Worm (Caenorhabditis elegans): ENCODE data around the gene K07C5.3.

ce11 chrV:10371177-10371576 is 28.3 kb downstream of the K07C5.3 start:
- no peak for TF ChIP-seq nhr-237 (tag; optimal IDR thresholded peaks at IDR 0.05)
- TF ChIP-seq drap-1 (GFP tag; optimal IDR thresholded peaks at IDR 0.05), result no peak
- no peak for TF ChIP-seq lsy-2 (tag; optimal IDR thresholded peaks at IDR 0.05)
- TF ChIP-seq nhr-12 (tag; optimal IDR thresholded peaks at IDR 0.05), result no peak
- no peak for TF ChIP-seq flh-1 (GFP tag; optimal IDR thresholded peaks at IDR 0.05)
- TF ChIP-seq blmp-1 (tag; optimal IDR thresholded peaks at IDR 0.05), result no peak
- no peak for TF ChIP-seq pha-4 (tag; optimal IDR thresholded peaks at IDR 0.05)
- TF ChIP-seq ces-1 (GFP tag; optimal IDR thresholded peaks at IDR 0.05), result no peak
- TF ChIP-seq elt-3 (tag; optimal IDR thresholded peaks at IDR 0.05), result no peak
- no peak for TF ChIP-seq mep-1 (tag; optimal IDR thresholded peaks at IDR 0.05)

Measured in whole organism, mixed stage, embryonic.